Worm (Caenorhabditis elegans): ENCODE measurements around the gene srsx-32.

The srsx-32 gene

DNA sequence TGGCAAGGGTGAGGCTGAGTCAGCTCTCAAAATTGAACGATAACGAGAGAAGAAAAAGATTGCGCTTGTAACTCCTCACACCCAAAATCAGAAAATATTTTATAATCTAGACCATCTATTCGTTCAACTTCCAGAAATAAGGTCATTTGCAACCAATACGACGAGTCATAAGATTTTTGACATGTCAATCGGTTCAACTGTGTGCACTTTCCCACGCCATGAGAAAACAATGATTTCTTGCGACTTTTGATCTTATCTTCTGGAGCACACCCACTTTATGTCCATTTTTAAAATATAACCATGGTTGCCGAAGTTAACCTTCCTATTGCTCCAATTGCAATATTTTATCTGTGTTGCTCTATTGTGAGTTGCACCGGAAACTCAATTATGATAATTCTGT is at the start of gene srsx-32:
srsx-32 (plus strand) TSS at position 301 of the 400 bp plus-strand sequence.
- TF ChIP-seq T22C8.4 (GFP tag; IDR thresholded peaks at IDR 0.05) = no peak
- TF ChIP-seq med-1 (GFP tag; optimal IDR thresholded peaks at IDR 0.05; ENCODE audit: insufficient read depth) = no peak
- no peak for TF ChIP-seq ref-1 (GFP tag; conservative IDR thresholded peaks at IDR 0.05)
- TF ChIP-seq klf-2 (GFP tag; conservative IDR thresholded peaks at IDR 0.05) = no peak
- no peak for TF ChIP-seq tab-1 (GFP tag; IDR thresholded peaks at IDR 0.05)
- TF ChIP-seq cog-1 (tag; optimal IDR thresholded peaks at IDR 0.05) = no peak
- TF ChIP-seq ztf-29 (GFP tag; IDR thresholded peaks at IDR 0.05) = no peak
- no peak for TF ChIP-seq ztf-23 (GFP tag; IDR thresholded peaks at IDR 0.05)
- no peak for TF ChIP-seq flt-1 (GFP tag; IDR thresholded peaks at IDR 0.05)

DNA sequence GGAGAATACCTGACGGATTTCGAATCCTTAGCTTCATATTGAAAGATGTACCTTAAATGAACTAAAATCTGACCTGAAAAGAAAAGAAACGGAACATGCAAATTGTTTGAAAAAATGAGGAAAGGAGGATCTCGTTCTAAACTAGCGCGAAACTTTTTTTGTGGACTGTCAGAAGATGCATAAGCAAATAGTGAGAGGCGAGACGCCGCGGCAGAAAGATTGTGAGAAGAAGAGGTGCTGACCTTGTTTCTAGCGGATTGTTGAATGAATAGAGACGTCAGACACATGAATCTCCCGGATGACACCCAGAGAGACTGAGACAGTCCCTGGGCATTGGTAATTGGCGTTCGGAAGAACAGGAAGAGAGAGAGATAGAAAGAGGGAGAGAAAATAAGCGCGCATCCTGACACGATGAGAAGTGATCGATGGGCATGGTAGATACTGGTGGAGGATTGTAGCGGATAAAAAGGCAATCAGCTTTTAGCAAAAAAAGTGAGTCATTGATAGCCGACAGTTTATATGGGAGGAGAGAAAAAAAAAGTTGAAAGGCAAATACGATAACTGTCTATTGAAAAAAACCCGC is 47.1 kb upstream of the srsx-32 start, which contains the start of gene ptr-15:
ptr-15 (minus strand) TSS at position 51 of the 583 bp plus-strand sequence.
- TF ChIP-seq T22C8.4 (GFP tag; IDR thresholded peaks at IDR 0.05) (no peak), flt-1 (GFP tag; IDR thresholded peaks at IDR 0.05) (no peak), ref-1 (GFP tag; conservative IDR thresholded peaks at IDR 0.05) (no peak), klf-2 (GFP tag; conservative IDR thresholded peaks at IDR 0.05) (no peak), cog-1 (tag; optimal IDR thresholded peaks at IDR 0.05) (no peak), med-1 (GFP tag; optimal IDR thresholded peaks at IDR 0.05; ENCODE audit: insufficient read depth) (no peak), ztf-23 (GFP tag; IDR thresholded peaks at IDR 0.05) (no peak), ztf-29 (GFP tag; IDR thresholded peaks at IDR 0.05) (no peak), tab-1 (GFP tag; IDR thresholded peaks at IDR 0.05) (no peak)

DNA sequence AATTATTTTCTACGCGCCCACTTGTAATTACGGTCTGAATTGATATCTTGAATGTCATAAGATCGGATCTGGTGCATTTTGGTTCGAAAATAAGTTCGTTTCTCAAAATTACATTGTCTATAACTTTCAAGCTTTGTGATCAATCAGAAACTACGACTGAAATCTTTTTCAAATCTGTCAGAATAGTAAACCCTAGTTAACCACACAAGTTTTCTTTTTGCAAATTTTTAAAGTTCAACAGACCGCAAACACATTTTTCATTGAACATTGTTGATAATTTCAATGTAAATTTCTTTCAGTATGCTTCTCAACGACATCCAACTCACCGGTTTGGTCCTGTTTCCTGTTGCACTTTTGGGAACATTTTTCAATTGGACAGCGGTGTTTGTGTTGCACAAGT is 45.6 kb upstream of the srsx-32 start, which contains the start of gene srx-59:
srx-59 (plus strand) TSS at position 301 of the 400 bp plus-strand sequence.
- TF ChIP-seq med-1 (GFP tag; optimal IDR thresholded peaks at IDR 0.05; ENCODE audit: insufficient read depth) = no peak

DNA sequence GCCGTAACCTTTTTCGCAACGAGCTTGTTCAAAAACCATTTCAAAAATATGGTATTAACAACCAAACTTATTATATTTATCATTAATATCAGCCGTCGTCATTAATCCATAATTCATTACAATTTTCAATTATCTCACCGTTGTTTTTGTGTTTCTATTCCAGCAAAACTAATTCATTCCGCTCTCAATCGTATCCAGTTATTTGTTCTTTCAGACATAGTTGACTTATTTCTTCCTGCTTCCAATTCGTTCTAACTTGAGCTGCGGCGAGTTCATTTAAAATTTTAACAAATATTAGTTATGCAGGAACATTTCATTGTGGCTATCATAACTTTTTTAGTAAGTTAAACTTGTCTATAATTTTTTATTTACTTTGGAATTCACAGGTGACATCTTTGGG is 41.1 kb upstream of the srsx-32 start, which contains the start of gene srx-16:
srx-16 (plus strand) TSS at position 301 of the 400 bp plus-strand sequence.
- TF ChIP-seq med-1 (GFP tag; optimal IDR thresholded peaks at IDR 0.05; ENCODE audit: insufficient read depth) = no peak
- TF ChIP-seq tab-1 (GFP tag; IDR thresholded peaks at IDR 0.05) = no peak
- no peak for TF ChIP-seq klf-2 (GFP tag; conservative IDR thresholded peaks at IDR 0.05)
- no peak for TF ChIP-seq flt-1 (GFP tag; IDR thresholded peaks at IDR 0.05)
- TF ChIP-seq T22C8.4 (GFP tag; IDR thresholded peaks at IDR 0.05) = no peak
- TF ChIP-seq ztf-29 (GFP tag; IDR thresholded peaks at IDR 0.05) = no peak
- no peak for TF ChIP-seq cog-1 (tag; optimal IDR thresholded peaks at IDR 0.05)
- TF ChIP-seq ztf-23 (GFP tag; IDR thresholded peaks at IDR 0.05) = no peak
- no peak for TF ChIP-seq ref-1 (GFP tag; conservative IDR thresholded peaks at IDR 0.05)

DNA sequence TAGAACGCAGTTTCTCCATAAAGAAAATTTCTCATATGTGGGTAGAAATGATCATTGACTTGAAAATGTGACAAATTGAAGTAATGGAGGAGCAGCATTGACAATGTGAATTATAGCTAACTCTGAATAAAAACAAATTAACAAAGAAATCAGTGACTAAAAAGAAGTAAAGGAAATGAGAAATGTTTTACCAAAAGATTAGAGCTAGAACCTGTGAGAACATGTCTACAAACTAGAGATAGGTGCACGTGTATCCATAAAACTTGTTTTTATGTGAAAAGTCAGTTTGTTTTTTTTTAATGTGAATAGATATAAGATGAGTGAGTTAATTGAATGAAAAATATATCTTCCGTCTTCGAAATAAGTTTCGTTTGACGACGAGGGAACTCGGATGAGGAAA is 38.1 kb upstream of the srsx-32 start, which contains the start of gene sre-12:
sre-12 (minus strand) TSS at position 101 of the 400 bp plus-strand sequence.
- no peak for TF ChIP-seq T22C8.4 (GFP tag; IDR thresholded peaks at IDR 0.05)

DNA sequence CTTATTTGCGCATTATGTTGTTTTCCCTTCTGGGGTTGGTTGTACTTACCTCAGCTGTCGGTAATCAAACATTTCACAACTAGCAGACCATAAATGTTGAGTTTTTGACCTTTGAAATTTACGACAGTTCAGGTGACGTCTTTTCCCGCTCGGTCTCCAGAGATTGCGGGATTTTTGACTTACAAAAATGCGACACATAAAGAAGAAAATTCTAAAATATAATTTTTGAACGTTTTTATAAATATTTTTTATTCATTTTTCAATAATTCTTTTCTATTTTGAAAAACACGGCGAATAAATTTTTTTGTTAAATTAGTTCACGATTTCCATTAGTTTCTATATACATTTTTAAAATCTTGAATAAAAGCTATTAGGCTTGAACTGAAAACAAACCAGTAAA is 34.3 kb upstream of the srsx-32 start, which contains the start of gene nhr-161:
nhr-161 (minus strand) TSS at position 101 of the 400 bp plus-strand sequence.
- no peak for TF ChIP-seq med-1 (GFP tag; optimal IDR thresholded peaks at IDR 0.05; ENCODE audit: insufficient read depth)
- TF ChIP-seq cog-1 (tag; optimal IDR thresholded peaks at IDR 0.05) = no peak
- no peak for TF ChIP-seq T22C8.4 (GFP tag; IDR thresholded peaks at IDR 0.05)

DNA sequence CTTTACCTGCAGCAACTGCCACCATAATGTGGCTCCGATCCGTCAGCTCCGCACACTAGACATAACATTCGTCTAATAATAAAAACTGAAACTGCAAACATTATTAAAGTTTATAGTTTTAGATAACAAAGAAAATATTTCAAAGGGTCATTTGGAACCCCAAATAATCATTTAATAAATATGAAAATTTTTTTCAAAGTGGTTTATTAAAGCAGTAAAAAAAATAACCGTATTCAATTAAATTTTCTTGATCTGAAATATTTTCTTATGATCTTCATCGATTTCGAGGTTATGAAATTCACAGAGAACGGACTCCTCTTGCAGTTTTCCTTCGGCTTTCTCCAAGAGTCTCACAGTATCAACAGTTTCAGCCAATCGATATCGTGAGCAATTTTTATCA is 31.2 kb upstream of the srsx-32 start, which contains the start of gene nhr-163:
nhr-163 (minus strand) TSS at position 101 of the 400 bp plus-strand sequence.
- TF ChIP-seq T22C8.4 (GFP tag; IDR thresholded peaks at IDR 0.05) = no peak
- TF ChIP-seq klf-2 (GFP tag; conservative IDR thresholded peaks at IDR 0.05) = no peak
- no peak for TF ChIP-seq tab-1 (GFP tag; IDR thresholded peaks at IDR 0.05)
- TF ChIP-seq flt-1 (GFP tag; IDR thresholded peaks at IDR 0.05) = no peak
- TF ChIP-seq ztf-29 (GFP tag; IDR thresholded peaks at IDR 0.05) = no peak
- no peak for TF ChIP-seq ztf-23 (GFP tag; IDR thresholded peaks at IDR 0.05)
- no peak for TF ChIP-seq ref-1 (GFP tag; conservative IDR thresholded peaks at IDR 0.05)

DNA sequence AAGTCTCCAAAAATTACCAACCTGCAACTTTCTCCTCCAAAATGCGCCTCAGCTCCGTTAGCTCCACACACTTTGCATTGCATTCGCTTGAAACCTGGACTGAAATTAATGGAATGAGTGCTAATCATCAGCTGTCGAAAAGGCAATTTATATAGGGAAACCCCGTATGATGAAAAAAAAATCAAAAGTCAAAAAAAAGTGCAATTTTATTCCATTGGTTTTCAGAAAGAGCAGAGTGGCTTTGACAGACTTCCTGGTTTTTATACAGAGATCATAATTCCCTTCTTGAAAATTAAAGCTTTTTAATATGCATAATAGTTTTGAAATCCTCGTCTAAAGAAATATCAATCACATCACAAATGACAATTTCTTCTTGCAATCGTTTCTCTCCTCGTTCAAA is 29.5 kb upstream of the srsx-32 start, which contains the start of gene nhr-139:
nhr-139 (minus strand) TSS at position 101 of the 400 bp plus-strand sequence.
- TF ChIP-seq cog-1 (tag; optimal IDR thresholded peaks at IDR 0.05) = no peak

DNA sequence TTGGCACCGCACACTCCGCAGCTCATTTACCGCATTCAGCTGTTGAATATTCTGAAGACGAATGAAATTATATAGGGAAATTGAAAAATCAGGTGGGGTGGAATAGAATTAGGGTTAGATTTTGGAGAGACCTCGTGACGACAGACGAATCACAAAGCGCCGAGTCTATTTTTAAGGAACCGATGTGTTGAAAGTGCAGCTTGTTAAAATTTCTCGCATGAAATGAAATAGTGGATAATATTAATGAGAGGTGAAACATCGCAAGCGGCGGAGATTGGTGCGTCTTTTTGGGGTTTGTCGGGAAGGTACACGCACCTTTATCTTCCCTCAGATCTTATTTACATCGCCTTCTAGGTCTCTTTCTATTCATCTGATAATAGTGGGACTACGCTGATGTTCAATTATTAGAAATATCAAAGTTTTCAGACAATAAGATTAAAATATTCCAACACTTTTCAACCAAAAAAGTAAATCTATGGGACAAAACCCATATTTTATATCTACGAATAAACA is 27.5 kb upstream of the srsx-32 start, which contains the start of gene nhr-140:
nhr-140 (minus strand) TSS at position 51 of the 513 bp plus-strand sequence.
- no peak for TF ChIP-seq ref-1 (GFP tag; conservative IDR thresholded peaks at IDR 0.05)
- no peak for TF ChIP-seq med-1 (GFP tag; optimal IDR thresholded peaks at IDR 0.05; ENCODE audit: insufficient read depth)
- no peak for TF ChIP-seq flt-1 (GFP tag; IDR thresholded peaks at IDR 0.05)
- no peak for TF ChIP-seq ztf-23 (GFP tag; IDR thresholded peaks at IDR 0.05)
- TF ChIP-seq klf-2 (GFP tag; conservative IDR thresholded peaks at IDR 0.05) = no peak
- TF ChIP-seq ztf-29 (GFP tag; IDR thresholded peaks at IDR 0.05) = no peak
- TF ChIP-seq T22C8.4 (GFP tag; IDR thresholded peaks at IDR 0.05) = no peak
- no peak for TF ChIP-seq tab-1 (GFP tag; IDR thresholded peaks at IDR 0.05)
- TF ChIP-seq cog-1 (tag; optimal IDR thresholded peaks at IDR 0.05) = no peak

DNA sequence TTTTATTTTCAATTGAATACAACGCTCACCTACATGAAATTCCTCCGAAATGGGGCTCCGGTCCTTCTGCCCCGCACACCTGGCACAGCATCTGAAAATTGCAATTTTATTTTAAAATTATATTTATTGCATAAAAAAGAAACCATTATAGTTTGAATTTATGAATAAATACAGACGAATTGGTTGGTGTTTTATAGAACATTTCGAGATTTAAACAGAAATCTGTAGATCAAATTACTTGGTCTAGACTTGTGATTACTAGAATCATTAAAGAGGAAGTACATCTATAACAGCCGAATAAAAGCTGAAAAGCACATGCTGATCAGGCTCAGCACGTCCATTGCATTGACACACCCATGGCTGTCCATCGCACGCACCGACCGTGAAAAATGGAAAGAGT is 25.4 kb upstream of the srsx-32 start, which contains the start of gene nhr-162:
nhr-162 (minus strand) TSS at position 101 of the 400 bp plus-strand sequence.
- TF ChIP-seq tab-1 (GFP tag; IDR thresholded peaks at IDR 0.05) (no peak), ztf-23 (GFP tag; IDR thresholded peaks at IDR 0.05) (no peak), med-1 (GFP tag; optimal IDR thresholded peaks at IDR 0.05; ENCODE audit: insufficient read depth) (no peak)

Data from whole organism, midembryonic.